Fruit fly (Drosophila melanogaster) whole organism, embryonic: Measurements from ENCODE around the gene CG6409.

Source experiments
- Bgb ChIP-seq: fragments of 200-800 bp; sonication (Bioruptor generic); IDR thresholded peaks from 2 replicates; pipeline ENCODE4 v1.3.6; 2022; ENCODE audit warnings: missing biosample characterization, missing genetic modification characterization; ENCODE audit not compliant: partially characterized antibody
- CG10543 ChIP-seq: fragments of 200-800 bp; sonication (Bioruptor generic); optimal IDR thresholded peaks from 3 replicates; lab custom pipeline; 2017; ENCODE audit warnings: missing biosample characterization, mild to moderate bottlenecking, missing genetic modification characterization, moderate library complexity
- CG11695 ChIP-seq: fragments of 200-800 bp; sonication (Bioruptor generic); IDR thresholded peaks from 3 replicates; pipeline ENCODE4 v1.3.6; 2022; ENCODE audit warnings: missing biosample characterization, missing genetic modification characterization
- CG12104 ChIP-seq: fragments of 200-800 bp; sonication (Bioruptor generic); optimal IDR thresholded peaks from 3 replicates; lab custom pipeline; 2016; ENCODE audit warnings: missing biosample characterization, missing genetic modification characterization
- CG13296 ChIP-seq: fragments of 200-800 bp; sonication (Bioruptor generic); optimal IDR thresholded peaks from 3 replicates; lab custom pipeline; 2018; ENCODE audit warnings: missing biosample characterization, mild to moderate bottlenecking, missing genetic modification characterization
- CG13624 ChIP-seq: fragments of 200-800 bp; sonication (Bioruptor generic); optimal IDR thresholded peaks from 2 replicates; lab custom pipeline; 2016; ENCODE audit warnings: missing biosample characterization, missing genetic modification characterization
- CG15514 ChIP-seq: fragments of 200-800 bp; sonication (Bioruptor generic); optimal IDR thresholded peaks from 3 replicates; lab custom pipeline; 2017; ENCODE audit warnings: missing biosample characterization, missing genetic modification characterization, mild to moderate bottlenecking, moderate library complexity, missing genetic modification reagents
- CG1832 ChIP-seq: fragments of 200-800 bp; sonication (Bioruptor generic); optimal IDR thresholded peaks from 2 replicates; lab custom pipeline; 2017; ENCODE audit warnings: missing biosample characterization, mild to moderate bottlenecking, missing genetic modification characterization, inconsistent platforms
- CG18599 ChIP-seq: fragments of 200-800 bp; sonication (Bioruptor generic); optimal IDR thresholded peaks from 3 replicates; lab custom pipeline; 2017; ENCODE audit warnings: missing biosample characterization, missing genetic modification characterization, mild to moderate bottlenecking, moderate library complexity, missing genetic modification reagents
- CG34224 ChIP-seq: fragments of 200-800 bp; sonication (Bioruptor generic); IDR thresholded peaks from 3 replicates; pipeline ENCODE4 v1.3.6; 2022; ENCODE audit warnings: missing biosample characterization, missing genetic modification characterization; ENCODE audit not compliant: partially characterized antibody
- CG4360 ChIP-seq: fragments of 200-800 bp; sonication (Bioruptor generic); IDR thresholded peaks from 2 replicates; pipeline ENCODE4 v1.3.6; 2022; ENCODE audit warnings: missing biosample characterization, missing genetic modification characterization
- CG6654 ChIP-seq: fragments of 200-800 bp; sonication (Bioruptor generic); optimal IDR thresholded peaks from 2 replicates; lab custom pipeline; 2017; ENCODE audit warnings: missing biosample characterization, mild to moderate bottlenecking, missing genetic modification characterization
- CG7928 ChIP-seq: fragments of 200-800 bp; sonication (Bioruptor generic); optimal IDR thresholded peaks from 2 replicates; lab custom pipeline; 2017; ENCODE audit warnings: missing biosample characterization, mild to moderate bottlenecking, missing genetic modification characterization
- CG7987 ChIP-seq: fragments of 200-800 bp; sonication (Bioruptor generic); optimal IDR thresholded peaks from 2 replicates; lab custom pipeline; 2018; ENCODE audit warnings: missing biosample characterization, mild to moderate bottlenecking, missing genetic modification characterization, moderate library complexity
- CG8924 ChIP-seq: fragments of 200-800 bp; optimal IDR thresholded peaks from 3 replicates; lab custom pipeline; 2019; ENCODE audit warnings: missing biosample characterization, mild to moderate bottlenecking, missing genetic modification characterization, moderate library complexity
- CG9932 ChIP-seq: fragments of 200-800 bp; sonication (Bioruptor generic); IDR thresholded peaks from 2 replicates; pipeline ENCODE4 v1.3.6; 2022; ENCODE audit warnings: missing biosample characterization, missing genetic modification characterization
- CkIIα-i1 ChIP-seq: fragments of 200-800 bp; sonication (Bioruptor generic); IDR thresholded peaks from 2 replicates; pipeline ENCODE4 v1.3.6; 2022; ENCODE audit warnings: missing biosample characterization, missing genetic modification characterization
- CoRest ChIP-seq: fragments of 200-800 bp; sonication (Bioruptor generic); optimal IDR thresholded peaks from 3 replicates; lab custom pipeline; 2018; ENCODE audit warnings: missing biosample characterization, mild to moderate bottlenecking, missing genetic modification characterization, moderate library complexity
- Dref ChIP-seq: fragments of 200-800 bp; sonication (Bioruptor generic); IDR thresholded peaks from 2 replicates; pipeline ENCODE4 v1.3.6; 2022; ENCODE audit warnings: missing biosample characterization, missing genetic modification characterization
- Drgx ChIP-seq: fragments of 200-800 bp; sonication (Bioruptor generic); IDR thresholded peaks from 2 replicates; pipeline ENCODE4 v1.3.6; 2022; ENCODE audit warnings: missing biosample characterization, missing genetic modification characterization
- Fer1 ChIP-seq: fragments of 200-800 bp; sonication (Bioruptor generic); optimal IDR thresholded peaks from 2 replicates; lab custom pipeline; 2017; ENCODE audit warnings: missing biosample characterization, mild to moderate bottlenecking, missing genetic modification characterization
- HLH4C ChIP-seq: fragments of 200-800 bp; sonication (Bioruptor generic); IDR thresholded peaks from 3 replicates; pipeline ENCODE4 v1.3.6; 2022; ENCODE audit warnings: missing biosample characterization, missing genetic modification characterization; ENCODE audit not compliant: partially characterized antibody
- Hr78 ChIP-seq, 2 experiments: fragments of 200-800 bp in 1 of 2; fragments of >200 bp in 1 of 2; sonication (Bioruptor generic) in 1 of 2; optimal IDR thresholded peaks; 2 replicates each; lab custom pipeline; 2017 to 2019; ENCODE audit warnings: missing biosample characterization in 2 of 2, missing genetic modification characterization in 2 of 2, mild to moderate bottlenecking in 1 of 2, moderate library complexity in 1 of 2
- Lhr ChIP-seq: fragments of 200-800 bp; sonication (Bioruptor generic); optimal IDR thresholded peaks from 3 replicates; lab custom pipeline; 2017; ENCODE audit warnings: mild to moderate bottlenecking, missing biosample characterization, missing genetic modification reagents, missing genetic modification characterization
- Med ChIP-seq: fragments of 200-800 bp; sonication (Bioruptor generic); peaks from one replicate; lab custom pipeline; 2016; ENCODE audit warnings: missing biosample characterization, missing genetic modification characterization, mild to moderate bottlenecking, inconsistent platforms, moderate library complexity
- NFAT ChIP-seq: fragments of 200-800 bp; sonication (Bioruptor generic); IDR thresholded peaks from 2 replicates; pipeline ENCODE4 v1.3.6; 2022; ENCODE audit warnings: missing biosample characterization, missing genetic modification characterization
- Nf-YB ChIP-seq: fragments of 200-800 bp; sonication (Bioruptor generic); optimal IDR thresholded peaks from 3 replicates; lab custom pipeline; 2019; ENCODE audit warnings: missing biosample characterization, mild to moderate bottlenecking, missing genetic modification characterization, moderate library complexity
- Rfx ChIP-seq: fragments of 200-800 bp; sonication (Bioruptor generic); IDR thresholded peaks from 2 replicates; pipeline ENCODE4 v1.3.6; 2022; ENCODE audit warnings: missing biosample characterization, missing genetic modification characterization
- Ssrp ChIP-seq: fragments of 200-800 bp; sonication (Bioruptor generic); optimal IDR thresholded peaks from 2 replicates; lab custom pipeline; 2018; ENCODE audit warnings: missing biosample characterization, mild to moderate bottlenecking, missing genetic modification characterization, moderate library complexity
- ara ChIP-seq: fragments of 200-800 bp; sonication (Bioruptor generic); IDR thresholded peaks from 2 replicates; pipeline ENCODE4 v1.3.6; 2022; ENCODE audit warnings: missing biosample characterization, missing genetic modification characterization
- bsh ChIP-seq, 2 experiments: fragments of 200-800 bp; sonication (Bioruptor generic); optimal IDR thresholded peaks; 2 replicates each; lab custom pipeline; 2017 to 2018; ENCODE audit warnings: mild to moderate bottlenecking in 2 of 2, missing biosample characterization in 2 of 2, missing genetic modification characterization in 2 of 2, moderate library complexity in 1 of 2
- caup ChIP-seq: fragments of 200-800 bp; sonication (Bioruptor generic); optimal IDR thresholded peaks from 3 replicates; lab custom pipeline; 2017; ENCODE audit warnings: missing biosample characterization, mild to moderate bottlenecking, missing genetic modification characterization, moderate library complexity; ENCODE audit not compliant: severe bottlenecking
- chinmo ChIP-seq: fragments of 200-800 bp; sonication (Bioruptor generic); IDR thresholded peaks from 4 replicates; pipeline ENCODE4 v1.3.6; 2022; ENCODE audit warnings: missing biosample characterization, missing genetic modification characterization; ENCODE audit not compliant: partially characterized antibody
- crol ChIP-seq: fragments of 200-800 bp; sonication (Bioruptor generic); IDR thresholded peaks from 2 replicates; pipeline ENCODE4 v1.3.6; 2022; ENCODE audit warnings: missing biosample characterization, missing genetic modification characterization
- cwo ChIP-seq: fragments of 200-800 bp; sonication (Bioruptor generic); optimal IDR thresholded peaks from 3 replicates; lab custom pipeline; 2017; ENCODE audit warnings: missing biosample characterization, missing genetic modification characterization, mild to moderate bottlenecking, moderate library complexity, missing genetic modification reagents
- dysf ChIP-seq: fragments of 200-800 bp; sonication (Bioruptor generic); IDR thresholded peaks from 3 replicates; pipeline ENCODE4 v1.3.6; 2022; ENCODE audit warnings: missing biosample characterization, missing genetic modification characterization
- h ChIP-seq: fragments of >200 bp; optimal IDR thresholded peaks from 2 replicates; lab custom pipeline; 2017
- insv ChIP-seq, 2 experiments: fragments of 200-800 bp; sonication (Bioruptor generic); optimal IDR thresholded peaks; 3 replicates each; lab custom pipeline; 2016 to 2018; ENCODE audit warnings: missing biosample characterization in 2 of 2, missing genetic modification characterization in 2 of 2
- ken ChIP-seq: fragments of 200-800 bp; sonication (Bioruptor generic); IDR thresholded peaks from 3 replicates; pipeline ENCODE4 v1.3.6; 2022; ENCODE audit warnings: missing biosample characterization, missing genetic modification characterization
- lab ChIP-seq: fragments of 200-800 bp; sonication (Bioruptor generic); optimal IDR thresholded peaks from 3 replicates; lab custom pipeline; 2017; ENCODE audit warnings: missing biosample characterization, missing genetic modification characterization, mild to moderate bottlenecking, moderate library complexity, missing genetic modification reagents
- lbe ChIP-seq: fragments of 200-800 bp; sonication (Bioruptor generic); optimal IDR thresholded peaks from 2 replicates; lab custom pipeline; 2016; ENCODE audit warnings: missing biosample characterization, mild to moderate bottlenecking, missing genetic modification characterization
- mld ChIP-seq: fragments of 200-800 bp; sonication (Bioruptor generic); IDR thresholded peaks from 3 replicates; pipeline ENCODE4 v1.3.6; 2022; ENCODE audit warnings: missing biosample characterization, missing genetic modification characterization; ENCODE audit not compliant: partially characterized antibody
- nom ChIP-seq: fragments of 200-800 bp; sonication (Bioruptor generic); optimal IDR thresholded peaks from 2 replicates; lab custom pipeline; 2017; ENCODE audit warnings: missing biosample characterization, missing genetic modification characterization, mild to moderate bottlenecking, moderate library complexity, missing genetic modification reagents
- seq ChIP-seq: fragments of 200-800 bp; sonication (Bioruptor generic); IDR thresholded peaks from 2 replicates; pipeline ENCODE4 v1.3.6; 2022; ENCODE audit warnings: missing biosample characterization, missing genetic modification characterization
- slp2 ChIP-seq: fragments of 200-800 bp; sonication (Bioruptor generic); optimal IDR thresholded peaks from 2 replicates; lab custom pipeline; 2016; ENCODE audit warnings: missing biosample characterization, missing genetic modification characterization
- sug ChIP-seq: fragments of 200-800 bp; optimal IDR thresholded peaks from 2 replicates; lab custom pipeline; 2019; ENCODE audit warnings: missing biosample characterization, mild to moderate bottlenecking, missing genetic modification characterization, moderate library complexity
- tna ChIP-seq: fragments of 200-800 bp; sonication (Bioruptor generic); IDR thresholded peaks from 2 replicates; pipeline ENCODE4 v1.3.6; 2022; ENCODE audit warnings: missing biosample characterization, missing genetic modification characterization; ENCODE audit not compliant: partially characterized antibody

The CG6409 gene

DNA sequence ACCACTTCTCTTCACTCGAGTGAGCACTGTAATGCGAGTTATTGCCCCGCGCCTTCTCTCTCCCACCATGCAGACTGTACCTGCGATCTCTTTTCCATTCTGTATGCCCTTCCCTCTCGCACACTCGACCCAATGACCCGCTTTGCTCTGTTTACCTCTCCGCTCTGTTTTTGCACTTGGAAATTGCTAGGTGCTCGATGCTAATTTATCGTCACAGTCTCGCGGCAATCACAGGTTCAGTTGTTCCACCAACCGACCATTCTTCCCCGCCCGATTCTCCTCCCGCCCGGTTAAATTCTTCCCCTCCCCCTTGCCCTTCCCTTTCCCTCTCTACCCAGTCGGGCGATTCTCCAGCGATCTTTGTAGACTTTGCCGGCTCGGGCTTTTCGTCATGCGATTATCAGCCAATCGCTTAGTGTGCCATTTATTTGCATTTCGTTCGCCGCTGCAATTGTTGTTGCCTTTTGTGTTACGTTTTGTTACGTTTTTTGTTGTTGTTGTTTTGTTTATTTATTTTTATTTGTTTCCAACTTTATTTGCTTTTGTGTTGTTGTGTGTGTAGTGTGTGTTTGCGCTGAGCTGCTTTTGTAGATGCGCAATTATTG, 14.3 kb downstream of the CG6409 start:
- peak in 1 of 2 experiments; percentile 32 for TF ChIP-seq Hr78 (GFP tag; optimal IDR thresholded peaks at IDR 0.05; lab: Kevin White, UChicago)
- TF ChIP-seq seq (GFP tag; lab: Robert Waterston, UW) = 0 out of 2 replicates have a peak, but pooled peaks have one; percentile 32
- peak; percentile 28 for TF ChIP-seq CG13296 (GFP tag; lab: Kevin White, UChicago)
- peak; percentile 34 for TF ChIP-seq CG1832 (GFP tag; lab: Kevin White, UChicago)
- TF ChIP-seq Rfx (GFP tag; lab: Robert Waterston, UW) = 0 out of 2 replicates have a peak, but pooled peaks have one; percentile 5
- 0 out of 2 replicates have a peak, but pooled peaks have one; percentile 16 for TF ChIP-seq CkIIα-i1
- peak; percentile 18 for TF ChIP-seq Med
- peak; percentile 42; the same call in 1 of the 2 replicates for TF ChIP-seq CG4360 (GFP tag; lab: Robert Waterston, UW)
- peak; percentile 13 for TF ChIP-seq Ssrp (tag; lab: Kevin White, UChicago)
- peak; percentile 3 for TF ChIP-seq caup (GFP tag; lab: Kevin White, UChicago)
- TF ChIP-seq nom (GFP tag; lab: Kevin White, UChicago) = peak; percentile 65
- peak; percentile 70; the same call in 1 of the 4 replicates for TF ChIP-seq chinmo (GFP tag; lab: Robert Waterston, UW)
- peak; percentile 32; the same call in 1 of the 2 replicates for TF ChIP-seq NFAT
- TF ChIP-seq sug = no peak
- TF ChIP-seq slp2 (GFP tag; lab: Kevin White, UChicago) = no peak
- no peak for TF ChIP-seq CG7928
- TF ChIP-seq Lhr (GFP tag; lab: Kevin White, UChicago) = no peak
- TF ChIP-seq insv (GFP tag; optimal IDR thresholded peaks at IDR 0.05; lab: Kevin White, UChicago) = no peak
- no peak for TF ChIP-seq CG8924
- peak; percentile 29; the same call in 1 of the 2 replicates for TF ChIP-seq ara (GFP tag; lab: Robert Waterston, UW)
- no peak for TF ChIP-seq CG34224 (GFP tag; lab: Robert Waterston, UW)
- TF ChIP-seq dysf (GFP tag; lab: Robert Waterston, UW) = peak; percentile 7; the same call in 1 of the 3 replicates
- TF ChIP-seq ken (GFP tag; lab: Robert Waterston, UW) = peak; percentile 44; the same call in 1 of the 3 replicates
- TF ChIP-seq Nf-YB (GFP tag; lab: Kevin White, UChicago) = no peak
- TF ChIP-seq CG6654 (GFP tag; lab: Kevin White, UChicago) = no peak
- peak; percentile 32 for TF ChIP-seq CG12104 (GFP tag; lab: Kevin White, UChicago)
- TF ChIP-seq CG13624 (GFP tag; lab: Kevin White, UChicago) = peak; percentile 15
- TF ChIP-seq Dref (GFP tag; lab: Robert Waterston, UW) = no peak
- peak; percentile 8 for TF ChIP-seq CG18599 (GFP tag; lab: Kevin White, UChicago)
- TF ChIP-seq CoRest (tag; lab: Kevin White, UChicago) = no peak
- peak; percentile 11 for TF ChIP-seq lab (GFP tag; lab: Kevin White, UChicago)
- TF ChIP-seq CG11695 = 0 out of 3 replicates have a peak, but pooled peaks have one; percentile 17
- TF ChIP-seq Fer1 (GFP tag; lab: Kevin White, UChicago) = peak; percentile 40
- no peak for TF ChIP-seq Bgb (GFP tag; lab: Robert Waterston, UW)
- peak; percentile 38; the same call in 1 of the 2 replicates for TF ChIP-seq tna
- peak; percentile 55 for TF ChIP-seq CG7987 (GFP tag; lab: Kevin White, UChicago)
- no peak for TF ChIP-seq h (lab: Kevin White, UChicago)
- peak; percentile 34 for TF ChIP-seq CG10543 (GFP tag; lab: Kevin White, UChicago)
- TF ChIP-seq CG15514 (GFP tag; lab: Kevin White, UChicago) = peak; percentile 30
- peak; percentile 41 for TF ChIP-seq cwo (GFP tag; lab: Kevin White, UChicago)
- TF ChIP-seq bsh (GFP tag; optimal IDR thresholded peaks at IDR 0.05; lab: Kevin White, UChicago) = peak in 1 of 2 experiments; percentile 69
- no peak for TF ChIP-seq mld
- no peak for TF ChIP-seq HLH4C (GFP tag; lab: Robert Waterston, UW)
- peak; percentile 88 for TF ChIP-seq crol (GFP tag; lab: Robert Waterston, UW)
- TF ChIP-seq Drgx = peak; percentile 77
- peak; percentile 36 for TF ChIP-seq lbe (GFP tag; lab: Kevin White, UChicago)
- peak; percentile 33; the same call in 1 of the 2 replicates for TF ChIP-seq CG9932
